Worm (Caenorhabditis elegans): ENCODE results near the gene W04G3.7.
A peak's percentile ranks its signal among the peaks of the same experiment; 100 is the strongest.

W04G3.7 gene

DNA sequence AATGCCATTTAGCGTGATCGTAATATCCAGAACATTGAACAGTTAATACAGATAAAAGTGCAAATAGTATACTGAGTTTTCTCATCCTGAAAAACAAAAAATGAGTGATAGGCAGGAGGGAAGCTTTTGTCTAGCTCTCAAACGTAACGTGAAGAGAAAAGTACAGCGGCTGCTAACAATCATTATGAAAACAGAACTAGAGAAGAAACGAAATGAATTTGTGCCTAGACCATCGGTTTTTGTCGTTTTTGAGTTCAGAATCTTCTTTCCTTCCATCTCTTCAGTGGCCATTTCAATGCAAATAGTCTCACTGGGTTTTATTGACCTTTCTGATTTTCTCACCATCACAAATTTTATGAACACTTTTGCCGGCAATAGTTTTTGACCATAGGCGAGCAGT lies at the start of gene W04G3.7:
TSS of gene W04G3.7 (minus strand) at position 101 of the 400 bp plus-strand sequence.
- TF ChIP-seq lir-3 (tag; optimal IDR thresholded peaks at IDR 0.05; ENCODE audit: poor library complexity) = no peak
- TF ChIP-seq irx-1 (tag; optimal IDR thresholded peaks at IDR 0.05) = no peak
- no peak for TF ChIP-seq vab-15 (tag; optimal IDR thresholded peaks at IDR 0.05)
- TF ChIP-seq nhr-85 (tag) = no peak

DNA sequence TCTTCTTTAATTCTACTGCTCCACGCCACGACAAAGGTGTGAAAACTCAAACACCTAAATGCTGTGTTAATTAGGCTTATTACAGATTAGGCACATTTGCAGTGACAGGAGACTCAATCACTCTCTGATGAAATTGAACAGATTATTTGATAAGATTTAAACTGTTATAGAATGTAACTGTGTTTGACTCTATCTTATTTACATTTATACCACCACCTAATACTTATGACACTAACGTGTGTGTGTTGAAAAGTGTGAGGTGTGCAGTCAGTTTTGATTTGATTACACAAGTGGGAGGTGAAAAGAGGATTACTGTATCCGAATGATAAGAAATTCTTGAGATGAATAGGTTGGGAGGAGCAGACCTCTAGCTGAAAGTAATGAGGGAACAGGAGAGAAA lies 47.2 kb upstream of the W04G3.7 start:
- TF ChIP-seq pag-3 (tag; optimal IDR thresholded peaks at IDR 0.05; ENCODE audit: borderline replicate concordance, insufficient read depth) (no peak), elt-2 (tag; optimal IDR thresholded peaks at IDR 0.05) (peak; percentile 77), lsy-2 (tag; optimal IDR thresholded peaks at IDR 0.05) (peak in 1 of 2 experiments; percentile 5), jun-1 (tag; optimal IDR thresholded peaks at IDR 0.05) (no peak), sup-37 (GFP tag; optimal IDR thresholded peaks at IDR 0.05) (no peak), ztf-4 (tag; optimal IDR thresholded peaks at IDR 0.05) (no peak), mdl-1 (tag; optimal IDR thresholded peaks at IDR 0.05) (no peak)

DNA sequence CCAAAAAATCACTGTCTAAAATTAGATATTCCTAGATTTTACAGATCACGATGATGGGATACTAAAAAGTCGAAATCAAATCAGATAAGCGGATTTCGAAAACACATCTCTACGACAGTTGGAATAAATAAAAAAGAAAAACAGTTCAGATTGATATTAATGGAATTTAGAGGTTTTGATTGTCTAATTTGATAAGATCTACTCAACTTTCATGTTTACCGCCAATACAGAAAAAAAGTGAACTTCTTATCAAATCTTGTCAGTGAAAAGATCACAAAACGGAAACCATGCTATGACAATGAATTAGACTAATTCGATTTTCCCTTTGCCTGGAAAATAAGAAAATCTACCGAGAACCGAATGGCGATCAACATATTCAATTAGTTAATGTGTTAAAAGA lies 41.2 kb upstream of the W04G3.7 start:
- no peak for TF ChIP-seq lsy-2 (tag; optimal IDR thresholded peaks at IDR 0.05)
- no peak for TF ChIP-seq efl-1 (optimal IDR thresholded peaks at IDR 0.05)
- no peak for TF ChIP-seq efl-1 (GFP tag; optimal IDR thresholded peaks at IDR 0.05 in 1 of 2)
- peak; percentile 27 for TF ChIP-seq lin-14 (GFP tag; optimal IDR thresholded peaks at IDR 0.05)
- TF ChIP-seq xbp-1 (tag; optimal IDR thresholded peaks at IDR 0.05) = no peak
- TF ChIP-seq blmp-1 (tag; optimal IDR thresholded peaks at IDR 0.05) = peak; percentile 72
- TF ChIP-seq hpl-2 (GFP tag; optimal IDR thresholded peaks at IDR 0.05) = no peak
- TF ChIP-seq zip-4 (GFP tag; optimal IDR thresholded peaks at IDR 0.05) = no peak
- TF ChIP-seq C04F5.9 (tag; optimal IDR thresholded peaks at IDR 0.05) = no peak
- no peak for TF ChIP-seq rnt-1 (tag; optimal IDR thresholded peaks at IDR 0.05)
- TF ChIP-seq alr-1 (tag; optimal IDR thresholded peaks at IDR 0.05; ENCODE audit: borderline replicate concordance) = no peak
- no peak for TF ChIP-seq nhr-84 (tag; optimal IDR thresholded peaks at IDR 0.05)
- TF ChIP-seq nhr-20 (tag; optimal IDR thresholded peaks at IDR 0.05) = no peak
- TF ChIP-seq grh-1 (GFP tag; IDR thresholded peaks at IDR 0.05) = no peak
- peak in 2 of 6 experiments; percentile 15 to 84 for TF ChIP-seq elt-3 (tag; optimal IDR thresholded peaks at IDR 0.05)
- TF ChIP-seq unc-30 (tag; optimal IDR thresholded peaks at IDR 0.05) = no peak
- TF ChIP-seq ztf-11 (tag; optimal IDR thresholded peaks at IDR 0.05) = no peak
- no peak for TF ChIP-seq C34B4.2 (tag; optimal IDR thresholded peaks at IDR 0.05)
- TF ChIP-seq ces-1 (GFP tag; optimal IDR thresholded peaks at IDR 0.05) = no peak
- TF ChIP-seq nhr-85 (tag) = peak; percentile 66
- TF ChIP-seq nhr-28 (tag; optimal IDR thresholded peaks at IDR 0.05) = no peak
- TF ChIP-seq zag-1 (tag; optimal IDR thresholded peaks at IDR 0.05) = no peak

DNA sequence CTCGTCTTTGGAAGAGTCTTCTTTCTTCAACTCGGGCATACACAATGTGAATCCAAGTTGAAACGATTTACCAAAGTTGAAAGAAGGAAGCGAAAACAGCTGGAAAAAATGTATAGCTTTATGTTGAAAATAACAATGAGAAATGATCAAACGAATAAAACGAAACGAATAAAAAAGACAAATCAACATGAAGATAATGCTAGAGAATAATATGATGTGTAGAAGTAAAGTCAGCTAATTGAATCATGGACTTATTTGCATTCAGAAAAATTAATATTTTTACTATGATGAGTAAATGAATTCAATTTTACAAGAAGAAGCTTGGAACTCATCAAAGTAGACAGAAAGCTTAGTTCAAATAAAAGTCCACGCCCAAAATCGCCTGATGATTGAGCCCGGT lies 40.5 kb upstream of the W04G3.7 start, which contains the start of gene alr-1:
TSS of gene alr-1 (minus strand) at position 101 of the 400 bp plus-strand sequence.
- TF ChIP-seq ztf-11 (tag; optimal IDR thresholded peaks at IDR 0.05) = no peak
- no peak for TF ChIP-seq isw-1 (GFP tag; IDR thresholded peaks at IDR 0.05)
- no peak for TF ChIP-seq lir-3 (tag; optimal IDR thresholded peaks at IDR 0.05; ENCODE audit: poor library complexity)
- no peak for TF ChIP-seq blmp-1 (tag; optimal IDR thresholded peaks at IDR 0.05)
- no peak for TF ChIP-seq lin-35 (GFP tag; optimal IDR thresholded peaks at IDR 0.05)
- no peak for TF ChIP-seq dpl-1 (GFP tag; optimal IDR thresholded peaks at IDR 0.05)
- no peak for TF ChIP-seq pax-3 (tag; optimal IDR thresholded peaks at IDR 0.05)

DNA sequence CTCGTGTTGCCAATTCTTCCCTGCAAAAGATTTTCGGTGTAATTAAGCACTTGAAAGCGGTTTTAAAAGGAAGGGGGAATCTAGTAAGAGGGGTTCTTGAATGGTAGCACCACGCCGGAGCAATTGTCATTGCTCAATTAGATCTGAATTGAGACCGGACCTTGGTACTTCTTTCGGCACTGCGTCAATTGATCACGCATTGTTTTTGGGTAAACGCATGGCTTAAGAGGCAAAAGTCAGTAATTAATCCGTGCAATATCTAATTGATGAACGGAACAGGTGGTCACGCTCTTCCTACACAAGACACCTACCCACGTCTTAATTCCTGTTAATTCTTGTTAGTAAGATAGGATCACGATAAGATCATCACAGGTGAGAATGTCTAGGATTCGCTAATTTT lies 38.9 kb upstream of the W04G3.7 start:
- TF ChIP-seq efl-1 (optimal IDR thresholded peaks at IDR 0.05) = no peak
- TF ChIP-seq efl-1 (GFP tag; optimal IDR thresholded peaks at IDR 0.05 in 1 of 2) = peak in 1 of 2 experiments; percentile 28
- TF ChIP-seq fkh-10 (GFP tag; optimal IDR thresholded peaks at IDR 0.05) = peak; percentile 15
- TF ChIP-seq nhr-19 (GFP tag; conservative IDR thresholded peaks at IDR 0.05) = no peak
- TF ChIP-seq alr-1 (tag; optimal IDR thresholded peaks at IDR 0.05; ENCODE audit: borderline replicate concordance) = peak; percentile 98
